Fruit fly (Drosophila melanogaster) whole organism, wandering third instar larva: ENCODE data around the gene CG31798.

Source experiments
- Abd-B ChIP-seq: fragments of >200 bp; optimal IDR thresholded peaks from 2 replicates; lab custom pipeline; 2017; ENCODE audit warnings: missing biosample characterization, missing genetic modification characterization
- CG32264 ChIP-seq: fragments of 200-800 bp; sonication (Bioruptor generic); optimal IDR thresholded peaks from 2 replicates; lab custom pipeline; 2016; ENCODE audit warnings: missing biosample characterization, missing genetic modification characterization
- CG9705 ChIP-seq: fragments of 200-800 bp; sonication (Bioruptor generic); optimal IDR thresholded peaks from 2 replicates; lab custom pipeline; 2018; ENCODE audit warnings: missing biosample characterization, mild to moderate bottlenecking, missing genetic modification characterization
- CrebA ChIP-seq: fragments of 200-800 bp; sonication (Bioruptor generic); optimal IDR thresholded peaks from 2 replicates; lab custom pipeline; 2016; ENCODE audit warnings: missing biosample characterization, mild to moderate bottlenecking, missing genetic modification characterization, borderline replicate concordance
- Dfd ChIP-seq: fragments of >200 bp; optimal IDR thresholded peaks from 2 replicates; lab custom pipeline; 2017; ENCODE audit warnings: missing biosample characterization, missing genetic modification characterization
- Dif ChIP-seq: fragments of 200-275, 200-300 bp; sonication (Bioruptor generic); optimal IDR thresholded peaks from 2 replicates; lab custom pipeline; 2018; ENCODE audit warnings: missing biosample characterization, missing genetic modification characterization; ENCODE audit not compliant: partially characterized antibody
- GATAd ChIP-seq: sonication (Bioruptor generic); optimal IDR thresholded peaks from 2 replicates; lab custom pipeline; 2016; ENCODE audit warnings: missing biosample characterization, missing genetic modification characterization
- HLH106 ChIP-seq: fragments of 200-800 bp; optimal IDR thresholded peaks from 3 replicates; lab custom pipeline; 2019; ENCODE audit warnings: missing biosample characterization, mild to moderate bottlenecking, missing genetic modification characterization, moderate library complexity
- Hnf4 ChIP-seq: fragments of 200-800 bp; sonication (Bioruptor generic); optimal IDR thresholded peaks from 2 replicates; lab custom pipeline; 2016; ENCODE audit warnings: missing biosample characterization, mild to moderate bottlenecking, missing genetic modification characterization
- Hr78 ChIP-seq: fragments of >200 bp; optimal IDR thresholded peaks from 2 replicates; lab custom pipeline; 2017; ENCODE audit warnings: missing biosample characterization, missing genetic modification characterization
- Hr83 ChIP-seq: fragments of 200-300 bp; sonication (Bioruptor generic); optimal IDR thresholded peaks from 2 replicates; lab custom pipeline; 2016; ENCODE audit warnings: missing biosample characterization, mild to moderate bottlenecking, missing genetic modification characterization, moderate library complexity; ENCODE audit not compliant: poor library complexity, severe bottlenecking
- Jra ChIP-seq: sonication (Bioruptor generic); optimal IDR thresholded peaks from 2 replicates; lab custom pipeline; 2016; ENCODE audit warnings: missing biosample characterization, missing genetic modification characterization
- Mio ChIP-seq: sonication (Bioruptor generic); optimal IDR thresholded peaks from 2 replicates; lab custom pipeline; 2016; ENCODE audit warnings: missing biosample characterization, missing genetic modification characterization
- Myc ChIP-seq: fragments of >200 bp; optimal IDR thresholded peaks from 2 replicates; lab custom pipeline; 2017
- N ChIP-seq: fragments of >200 bp; optimal IDR thresholded peaks from 2 replicates; lab custom pipeline; 2018; ENCODE audit warnings: missing biosample characterization, missing external identifiers, missing genetic modification characterization
- OdsH ChIP-seq: fragments of 200-800 bp; sonication (Bioruptor generic); optimal IDR thresholded peaks from 2 replicates; lab custom pipeline; 2016; ENCODE audit warnings: missing biosample characterization, mild to moderate bottlenecking, missing genetic modification characterization
- Rel ChIP-seq, 2 experiments: fragments of 200-800 bp; sonication (Bioruptor generic) in 1 of 2; optimal IDR thresholded peaks; 2 replicates in 1 of 2; 3 replicates in 1 of 2; lab custom pipeline; 2016 to 2019; ENCODE audit warnings: mild to moderate bottlenecking in 2 of 2, missing biosample characterization in 2 of 2, missing genetic modification characterization in 2 of 2, moderate library complexity in 1 of 2
- Sp1 ChIP-seq: fragments of 200-800 bp; sonication (Bioruptor generic); optimal IDR thresholded peaks from 3 replicates; lab custom pipeline; 2019; ENCODE audit warnings: missing biosample characterization, mild to moderate bottlenecking, missing genetic modification characterization, moderate library complexity
- Vsx2 ChIP-seq: fragments of 200-300, 225-300 bp; sonication (Bioruptor generic); optimal IDR thresholded peaks from 2 replicates; lab custom pipeline; 2018; ENCODE audit warnings: missing biosample characterization, missing genetic modification characterization; ENCODE audit not compliant: partially characterized antibody
- br ChIP-seq: fragments of 200-800 bp; sonication (Bioruptor generic); optimal IDR thresholded peaks from 2 replicates; lab custom pipeline; 2016; ENCODE audit warnings: missing biosample characterization, missing genetic modification characterization
- brk ChIP-seq: fragments of 200-800 bp; sonication (Bioruptor generic); optimal IDR thresholded peaks from 2 replicates; lab custom pipeline; 2016; ENCODE audit warnings: missing biosample characterization, mild to moderate bottlenecking, missing genetic modification characterization
- dl ChIP-seq, 2 experiments: fragments of 175-275, 200-275 bp in 1 of 2; fragments of 200-275 bp in 1 of 2; sonication (Bioruptor generic); optimal IDR thresholded peaks; lab custom pipeline; 2018; ENCODE audit warnings: mild to moderate bottlenecking in 2 of 2, missing biosample characterization in 2 of 2, missing genetic modification characterization in 2 of 2, moderate library complexity in 2 of 2; ENCODE audit not compliant: partially characterized antibody in 2 of 2, insufficient read depth in 1 of 2
- dmrt93B ChIP-seq: fragments of 200-800 bp; sonication (Bioruptor generic); optimal IDR thresholded peaks from 2 replicates; lab custom pipeline; 2018; ENCODE audit warnings: missing biosample characterization, mild to moderate bottlenecking, missing genetic modification characterization
- dsf ChIP-seq: sonication (Bioruptor generic); optimal IDR thresholded peaks from 2 replicates; lab custom pipeline; 2016; ENCODE audit warnings: missing biosample characterization, missing genetic modification characterization, borderline replicate concordance
- ey ChIP-seq: fragments of 200-800 bp; sonication (Bioruptor generic); optimal IDR thresholded peaks from 2 replicates; lab custom pipeline; 2016; ENCODE audit warnings: missing biosample characterization, missing genetic modification characterization
- foxo ChIP-seq, 2 experiments: fragments of 200-800 bp; sonication (Bioruptor generic); optimal IDR thresholded peaks; 2 replicates in 1 of 2; 3 replicates in 1 of 2; lab custom pipeline; 2016 to 2017; ENCODE audit warnings: missing biosample characterization in 2 of 2, missing genetic modification characterization in 2 of 2
- fru ChIP-seq: fragments of 200-800 bp; sonication (Bioruptor generic); optimal IDR thresholded peaks from 3 replicates; lab custom pipeline; 2016; ENCODE audit warnings: missing biosample characterization, mild to moderate bottlenecking, missing genetic modification characterization
- h ChIP-seq: fragments of 200-800 bp; sonication (Bioruptor generic); optimal IDR thresholded peaks from 3 replicates; lab custom pipeline; 2016; ENCODE audit warnings: missing biosample characterization, mild to moderate bottlenecking, missing genetic modification characterization
- jim ChIP-seq: fragments of 175-275, 200-325 bp; sonication (Bioruptor generic); optimal IDR thresholded peaks from 2 replicates; lab custom pipeline; 2016; ENCODE audit warnings: missing biosample characterization, mild to moderate bottlenecking, missing genetic modification characterization
- lola ChIP-seq: fragments of >200 bp; optimal IDR thresholded peaks from 2 replicates; lab custom pipeline; 2017; ENCODE audit warnings: missing biosample characterization, missing genetic modification characterization
- pan ChIP-seq: fragments of >200 bp; optimal IDR thresholded peaks from 2 replicates; lab custom pipeline; 2017
- psq ChIP-seq: fragments of 200-800 bp; sonication (Bioruptor generic); optimal IDR thresholded peaks from 3 replicates; lab custom pipeline; 2017; ENCODE audit warnings: missing biosample characterization, mild to moderate bottlenecking, missing genetic modification characterization, moderate library complexity
- rgr ChIP-seq: fragments of 200-800 bp; sonication (Bioruptor generic); optimal IDR thresholded peaks from 3 replicates; lab custom pipeline; 2016; ENCODE audit warnings: missing biosample characterization, mild to moderate bottlenecking, missing genetic modification characterization
- sage ChIP-seq: fragments of 200-800 bp; sonication (Bioruptor generic); optimal IDR thresholded peaks from 2 replicates; lab custom pipeline; 2016; ENCODE audit warnings: missing biosample characterization, mild to moderate bottlenecking, missing genetic modification characterization
- sv ChIP-seq: fragments of 200-800 bp; sonication (Bioruptor generic); optimal IDR thresholded peaks from 3 replicates; lab custom pipeline; 2016; ENCODE audit warnings: missing biosample characterization, missing genetic modification characterization
- tai ChIP-seq: sonication (Bioruptor generic); optimal IDR thresholded peaks from 2 replicates; lab custom pipeline; 2016; ENCODE audit warnings: missing biosample characterization, missing genetic modification characterization
- usp ChIP-seq: fragments of >200 bp; optimal IDR thresholded peaks from 2 replicates; lab custom pipeline; 2017; ENCODE audit warnings: missing biosample characterization, missing genetic modification characterization
- woc ChIP-seq: sonication (Bioruptor generic); optimal IDR thresholded peaks from 2 replicates; lab custom pipeline; 2016; ENCODE audit warnings: missing biosample characterization, mild to moderate bottlenecking, missing genetic modification characterization

The CG31798 gene

dm6 chr2L:19397617-19398316 is 3.8 kb downstream of the CG31798 start (continued):
- no peak for TF ChIP-seq jim (GFP tag; lab: Kevin White, UChicago)

- TF ChIP-seq Jra (GFP tag; lab: Kevin White, UChicago) (no peak), Hnf4 (GFP tag; lab: Kevin White, UChicago) (peak; percentile 23), sv (peak; percentile 24), Dif (GFP tag; lab: Kevin White, UChicago) (peak; percentile 64), HLH106 (peak; percentile 85), psq (peak; percentile 88), OdsH (GFP tag; lab: Kevin White, UChicago) (peak; percentile 69), jim (GFP tag; lab: Kevin White, UChicago) (peak; percentile 1), Myc (lab: Kevin White, UChicago) (no peak), h (GFP tag; lab: Kevin White, UChicago) (peak; percentile 44), dl (GFP tag; optimal IDR thresholded peaks at IDR 0.05; lab: Kevin White, UChicago; ENCODE audit: insufficient read depth in 1 of 2, partially characterized antibody in 2 of 2) (peak in 1 of 2 experiments; percentile 63), Vsx2 (GFP tag; lab: Kevin White, UChicago) (peak; percentile 27), foxo (GFP tag; optimal IDR thresholded peaks at IDR 0.05; lab: Kevin White, UChicago) (peak in 1 of 2 experiments; percentile 83), ey (GFP tag; lab: Kevin White, UChicago) (peak; percentile 39), tai (GFP tag; lab: Kevin White, UChicago) (no peak), sage (GFP tag; lab: Kevin White, UChicago) (no peak), Mio (GFP tag; lab: Kevin White, UChicago) (no peak), CG32264 (no peak), dmrt93B (GFP tag; lab: Kevin White, UChicago) (peak; percentile 73), Hr83 (GFP tag; lab: Kevin White, UChicago) (peak; percentile 60), lola (no peak), Sp1 (peak; percentile 88), brk (GFP tag; lab: Kevin White, UChicago) (peak; percentile 10), N (GFP tag; lab: Kevin White, UChicago) (no peak), Rel (GFP tag; optimal IDR thresholded peaks at IDR 0.05; lab: Kevin White, UChicago) (no peak), Rel (tag; optimal IDR thresholded peaks at IDR 0.05; lab: Kevin White, UChicago) (peak; percentile 27), dsf (GFP tag; lab: Kevin White, UChicago) (no peak), usp (GFP tag; lab: Kevin White, UChicago) (no peak), Dfd (GFP tag; lab: Kevin White, UChicago) (no peak), fru (peak; percentile 59), Abd-B (GFP tag; lab: Kevin White, UChicago) (no peak), woc (GFP tag; lab: Kevin White, UChicago) (peak; percentile 81), rgr (GFP tag; lab: Kevin White, UChicago) (peak; percentile 65), GATAd (GFP tag; lab: Kevin White, UChicago) (no peak), pan (lab: Kevin White, UChicago) (no peak), br (peak; percentile 22), Hr78 (GFP tag; lab: Kevin White, UChicago) (no peak), CrebA (GFP tag; lab: Kevin White, UChicago) (no peak), CG9705 (GFP tag; lab: Kevin White, UChicago) (peak; percentile 50)
Measured at dm6 chr2L:19398317-19399234, 4.6 kb downstream of the CG31798 start, which contains the start of gene CG17544. TSS of gene CG17544 (minus strand) at chr2L:19398493.
